Worm (Caenorhabditis elegans) whole organism, late embryonic: ENCODE measurements around the gene C45B11.9.

Experiments
- C08G9.2 ChIP-seq: sonication (generic microtip); optimal IDR thresholded peaks from 2 replicates; lab custom pipeline; 2016; ENCODE audit warnings: mild to moderate bottlenecking, missing genetic modification characterization, moderate library complexity, missing compliant biosample characterization
- K09A11.1 ChIP-seq: sonication (generic microtip); optimal IDR thresholded peaks from 2 replicates; lab custom pipeline; 2017; ENCODE audit warnings: antibody characterized with exemption, mild to moderate bottlenecking, missing genetic modification characterization, missing compliant biosample characterization; ENCODE audit not compliant: insufficient read depth
- Y22D7AL.16 ChIP-seq: sonication (generic microtip); optimal IDR thresholded peaks from 2 replicates; lab custom pipeline; 2016; ENCODE audit warnings: missing genetic modification characterization, missing compliant biosample characterization
- ceh-2 ChIP-seq: sonication (generic microtip); optimal IDR thresholded peaks from 2 replicates; lab custom pipeline; 2016; ENCODE audit warnings: missing genotype, missing genetic modification characterization, missing compliant biosample characterization
- ceh-31 ChIP-seq: sonication (generic microtip); optimal IDR thresholded peaks from 2 replicates; lab custom pipeline; 2016; ENCODE audit warnings: missing genetic modification characterization, missing compliant biosample characterization
- ceh-48 ChIP-seq: sonication (generic microtip); optimal IDR thresholded peaks from 2 replicates; lab custom pipeline; 2016; ENCODE audit warnings: missing genetic modification characterization, inconsistent platforms, missing compliant biosample characterization
- ceh-9 ChIP-seq: sonication (generic microtip); optimal IDR thresholded peaks from 2 replicates; lab custom pipeline; 2016; ENCODE audit warnings: mild to moderate bottlenecking, missing genetic modification characterization, inconsistent platforms, missing compliant biosample characterization
- dmd-4 ChIP-seq: sonication (generic microtip); optimal IDR thresholded peaks from 2 replicates; lab custom pipeline; 2016; ENCODE audit warnings: borderline replicate concordance, missing genetic modification characterization, missing compliant biosample characterization
- dve-1 ChIP-seq: sonication (generic microtip); optimal IDR thresholded peaks from 2 replicates; lab custom pipeline; 2017; ENCODE audit warnings: antibody characterized with exemption, mild to moderate bottlenecking, missing genetic modification characterization, missing compliant biosample characterization
- elt-2 ChIP-seq: sonication (generic microtip); optimal IDR thresholded peaks from 2 replicates; lab custom pipeline; 2016; ENCODE audit warnings: missing genetic modification reagents, missing genetic modification characterization, missing compliant biosample characterization
- hlh-30 ChIP-seq: sonication (generic microtip); optimal IDR thresholded peaks from 2 replicates; lab custom pipeline; 2017; ENCODE audit warnings: antibody characterized with exemption, missing genetic modification characterization, missing compliant biosample characterization; ENCODE audit not compliant: insufficient read depth
- hlh-6 ChIP-seq: sonication (generic microtip); optimal IDR thresholded peaks from 2 replicates; lab custom pipeline; 2016; ENCODE audit warnings: missing genotype, missing genetic modification characterization, missing compliant biosample characterization
- hlh-8 ChIP-seq: sonication (generic microtip); optimal IDR thresholded peaks from 2 replicates; lab custom pipeline; 2016; ENCODE audit warnings: missing genotype, missing genetic modification characterization, missing compliant biosample characterization
- madf-2 ChIP-seq: sonication (generic microtip); optimal IDR thresholded peaks from 2 replicates; lab custom pipeline; 2017; ENCODE audit warnings: missing genetic modification characterization, missing compliant biosample characterization
- nhr-11 ChIP-seq: fragments of 150-350 bp; optimal IDR thresholded peaks from 2 replicates; lab custom pipeline; 2014; ENCODE audit warnings: missing biosample characterization, missing genetic modification characterization
- nhr-232 ChIP-seq: sonication (generic microtip); optimal IDR thresholded peaks from 2 replicates; lab custom pipeline; 2016; ENCODE audit warnings: missing genetic modification characterization, missing compliant biosample characterization
- pag-3 ChIP-seq: sonication (generic microtip); optimal IDR thresholded peaks from 2 replicates; lab custom pipeline; 2016; ENCODE audit warnings: missing compliant biosample characterization, missing genetic modification characterization, borderline replicate concordance
- pat-9 ChIP-seq: fragments of 200-800 bp; sonication (Bioruptor generic); optimal IDR thresholded peaks from 2 replicates; lab custom pipeline; 2018; ENCODE audit warnings: mild to moderate bottlenecking, missing genetic modification characterization, moderate library complexity, missing compliant biosample characterization
- pax-1 ChIP-seq: fragments of 150-350 bp; optimal IDR thresholded peaks from 2 replicates; lab custom pipeline; 2014; ENCODE audit warnings: missing biosample characterization, missing genetic modification characterization
- pha-4 ChIP-seq: fragments of 150-350 bp; optimal IDR thresholded peaks from 2 replicates; lab custom pipeline; 2018; ENCODE audit warnings: missing biosample characterization, missing genetic modification reagents, missing genetic modification characterization
- pqm-1 ChIP-seq: sonication (generic microtip); optimal IDR thresholded peaks from 2 replicates; lab custom pipeline; 2016; ENCODE audit warnings: missing genetic modification characterization, missing compliant biosample characterization
- pros-1 ChIP-seq: fragments of 150-350 bp; optimal IDR thresholded peaks from 2 replicates; lab custom pipeline; 2014; ENCODE audit warnings: missing biosample characterization, missing genetic modification reagents, missing genetic modification characterization
- ref-2 ChIP-seq: sonication (generic microtip); optimal IDR thresholded peaks from 2 replicates; lab custom pipeline; 2016; ENCODE audit warnings: missing genetic modification characterization, missing compliant biosample characterization
- sdc-2 ChIP-seq: sonication (generic microtip); optimal IDR thresholded peaks from 2 replicates; lab custom pipeline; 2016; ENCODE audit warnings: missing genotype, missing genetic modification characterization, missing compliant biosample characterization
- syd-9 ChIP-seq: sonication (generic microtip); optimal IDR thresholded peaks from 2 replicates; lab custom pipeline; 2016; ENCODE audit warnings: mild to moderate bottlenecking, missing genetic modification characterization, moderate library complexity, missing compliant biosample characterization
- tbx-2 ChIP-seq: sonication (generic microtip); optimal IDR thresholded peaks from 2 replicates; lab custom pipeline; 2016; ENCODE audit warnings: missing genetic modification characterization, missing compliant biosample characterization
- tbx-7 ChIP-seq: sonication (generic microtip); optimal IDR thresholded peaks from 2 replicates; lab custom pipeline; 2016; ENCODE audit warnings: missing genotype, missing genetic modification characterization, missing compliant biosample characterization
- ttx-3 ChIP-seq: sonication (generic microtip); optimal IDR thresholded peaks from 2 replicates; lab custom pipeline; 2016; ENCODE audit warnings: missing genetic modification reagents, missing genetic modification characterization, missing compliant biosample characterization
- unc-42 ChIP-seq: sonication (generic microtip); optimal IDR thresholded peaks from 2 replicates; lab custom pipeline; 2016; ENCODE audit warnings: missing genotype, missing genetic modification characterization, missing compliant biosample characterization
- unc-55 ChIP-seq: sonication (generic microtip); optimal IDR thresholded peaks from 2 replicates; lab custom pipeline; 2017; ENCODE audit warnings: missing biosample characterization, missing genetic modification reagents, missing genetic modification characterization
- zip-5 ChIP-seq: sonication (generic microtip); optimal IDR thresholded peaks from 2 replicates; lab custom pipeline; 2016; ENCODE audit warnings: missing genetic modification characterization, missing compliant biosample characterization
- ztf-16 ChIP-seq: sonication (generic microtip); optimal IDR thresholded peaks from 2 replicates; lab custom pipeline; 2017; ENCODE audit warnings: missing genetic modification characterization, missing compliant biosample characterization

Gene C45B11.9

ce11 chrV:11002434-11002833 is 37.7 kb upstream of the C45B11.9 start, which contains the start of gene F53B7.4:
Gene F53B7.4, minus strand, starts transcription at chrV:11002534.
- no peak for TF ChIP-seq pag-3 (tag; lab: Kevin White, UChicago)
- TF ChIP-seq, all 69 proteins: peak for 0

DNA sequence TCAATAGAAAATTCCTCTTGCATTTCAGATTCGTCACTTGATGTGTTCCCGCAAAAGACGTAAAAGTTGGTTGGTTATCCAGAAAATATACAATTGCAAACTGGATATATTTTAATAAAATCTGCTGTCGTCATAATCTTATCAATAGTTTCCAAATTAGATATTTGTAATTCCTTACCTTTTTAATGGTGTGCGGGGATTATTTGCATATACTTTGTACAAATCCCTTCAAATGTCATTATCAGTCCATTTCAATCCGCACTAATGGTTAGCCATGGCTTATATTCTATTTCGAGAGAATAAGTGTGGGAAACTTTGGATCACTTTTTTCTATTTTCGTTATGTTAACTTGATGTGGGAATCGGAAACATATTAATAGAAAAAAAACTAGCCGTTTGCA is 36.0 kb upstream of the C45B11.9 start:
- TF ChIP-seq ttx-3 (no peak), pros-1 (no peak), ceh-2 (tag; lab: Kevin White, UChicago) (no peak), pha-4 (tag; lab: Kevin White, UChicago) (no peak), C08G9.2 (tag; lab: Kevin White, UChicago) (no peak)

DNA sequence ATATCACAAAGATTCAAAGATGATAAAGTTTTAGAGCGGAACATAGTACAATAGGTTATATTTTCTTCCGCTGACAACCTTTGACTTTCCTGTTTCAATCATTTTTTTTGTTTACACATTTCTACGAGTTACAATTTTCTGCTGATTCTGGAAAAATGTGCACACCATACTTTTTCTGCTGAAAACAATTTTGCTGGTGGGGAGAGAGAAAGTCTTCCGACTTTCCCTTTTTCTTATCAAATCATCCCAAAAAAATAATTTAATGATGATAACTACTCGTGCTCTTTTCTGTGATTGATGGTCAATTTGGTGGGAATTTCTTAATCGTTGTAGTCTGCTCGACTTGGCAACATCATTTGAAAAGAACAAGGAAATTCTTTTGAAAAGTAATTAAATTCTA is 32.5 kb upstream of the C45B11.9 start:
- TF ChIP-seq hlh-8 (no peak), ceh-48 (tag; lab: Kevin White, UChicago) (no peak), pqm-1 (tag; lab: Kevin White, UChicago) (no peak), ref-2 (no peak), tbx-7 (no peak), ceh-9 (tag; lab: Kevin White, UChicago) (no peak), elt-2 (peak; percentile 54), madf-2 (tag; lab: Kevin White, UChicago) (no peak)

ce11 chrV:11009124-11009524 is 31.0 kb upstream of the C45B11.9 start:
- TF ChIP-seq elt-2 (peak; percentile 84), unc-55 (GFP tag; lab: Kevin White, UChicago) (no peak)

- TF ChIP-seq dmd-4 (tag; lab: Kevin White, UChicago), result no peak
- TF ChIP-seq syd-9 (tag; lab: Kevin White, UChicago), result no peak
- TF ChIP-seq hlh-6 (tag; lab: Kevin White, UChicago), result no peak
- no peak for TF ChIP-seq sdc-2
- TF ChIP-seq pax-1, result no peak
- no peak for TF ChIP-seq ceh-31
- TF ChIP-seq pqm-1 (tag; lab: Kevin White, UChicago), result no peak
- no peak for TF ChIP-seq ztf-16 (tag; lab: Kevin White, UChicago)
- no peak for TF ChIP-seq zip-5 (tag; lab: Kevin White, UChicago)
- TF ChIP-seq pag-3 (tag; lab: Kevin White, UChicago), result no peak
- no peak for TF ChIP-seq hlh-30 (tag; lab: Kevin White, UChicago)
Observed at ce11 chrV:11010768-11011167, 29.4 kb upstream of the C45B11.9 start.

ce11 chrV:11011807-11012206 is 28.3 kb upstream of the C45B11.9 start:
- TF ChIP-seq tbx-7 (no peak), K09A11.1 (tag; lab: Kevin White, UChicago) (no peak), dve-1 (tag; lab: Kevin White, UChicago) (no peak), syd-9 (tag; lab: Kevin White, UChicago) (no peak)
- TF ChIP-seq, all 69 proteins: peak for 0

DNA sequence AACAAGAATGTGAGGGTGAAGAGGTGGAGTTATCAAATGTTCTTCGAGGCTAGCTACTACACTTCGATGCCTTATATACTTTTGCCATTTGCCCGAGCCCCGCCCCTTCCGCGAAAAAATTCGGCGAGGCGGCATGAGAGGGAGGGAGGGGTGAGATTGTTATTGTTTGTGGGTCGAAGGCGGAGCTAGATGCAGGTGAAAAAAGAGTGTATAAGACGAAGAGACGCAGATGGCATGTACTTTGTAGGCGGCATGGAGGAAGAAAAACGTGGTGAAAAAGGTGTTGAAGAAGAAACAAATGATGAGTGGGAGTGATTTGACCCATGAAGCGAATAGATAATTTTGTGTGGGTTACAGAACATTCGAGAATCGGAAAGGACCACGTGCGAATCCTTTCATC is 27.7 kb upstream of the C45B11.9 start, which contains the start of gene C13G3.1:
TSS of gene C13G3.1 (minus strand) at position 47 of the 400 bp plus-strand sequence.
- TF ChIP-seq syd-9 (tag; lab: Kevin White, UChicago), result no peak
- TF ChIP-seq tbx-2, result no peak

DNA sequence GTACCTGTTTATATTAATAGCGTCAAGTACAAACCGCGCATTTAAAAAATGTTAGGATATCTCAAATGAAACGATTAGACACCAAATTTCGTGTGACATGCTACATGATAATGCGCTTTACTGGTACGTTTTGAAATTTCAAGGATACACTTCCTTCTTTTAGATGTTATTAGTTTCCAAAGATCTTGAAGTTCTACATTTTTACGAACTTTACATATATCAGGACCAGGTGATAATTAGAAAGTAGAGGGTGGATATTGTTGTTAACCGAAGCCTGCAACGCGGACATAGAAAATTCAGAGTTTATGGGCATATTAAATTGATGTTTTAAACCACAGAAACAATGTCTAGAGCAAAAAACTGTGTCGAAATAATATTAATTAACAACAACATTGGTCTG is 26.9 kb upstream of the C45B11.9 start:
- TF ChIP-seq unc-42 (tag; lab: Kevin White, UChicago) (no peak), nhr-11 (tag; lab: Kevin White, UChicago) (no peak), hlh-6 (tag; lab: Kevin White, UChicago) (no peak), pat-9 (tag; lab: Kevin White, UChicago) (no peak), C08G9.2 (tag; lab: Kevin White, UChicago) (no peak), pax-1 (no peak), nhr-232 (tag; lab: Kevin White, UChicago) (no peak), syd-9 (tag; lab: Kevin White, UChicago) (no peak), sdc-2 (no peak), Y22D7AL.16 (tag; lab: Kevin White, UChicago) (no peak)
